Worm (Caenorhabditis elegans) whole organism, mixed stage, embryonic: ENCODE measurements around the gene B0416.4.
A peak's percentile ranks its signal among the peaks of the same experiment; 100 is the strongest.

Experiments used
- M03D4.4 ChIP-seq: sonication (generic microtip); optimal IDR thresholded peaks from 2 replicates; lab custom pipeline; 2017; ENCODE audit warnings: mild to moderate bottlenecking, missing genetic modification characterization, missing compliant biosample characterization
- bed-3 ChIP-seq: fragments of 200-800 bp; sonication (Bioruptor generic); optimal IDR thresholded peaks from 3 replicates; lab custom pipeline; 2018; ENCODE audit warnings: mild to moderate bottlenecking, missing genetic modification characterization, moderate library complexity, missing compliant biosample characterization
- blmp-1 ChIP-seq: fragments of 150-350 bp; optimal IDR thresholded peaks from 2 replicates; lab custom pipeline; 2014; ENCODE audit warnings: missing biosample characterization, missing genetic modification characterization
- ceh-39 ChIP-seq: fragments of 150-350 bp; optimal IDR thresholded peaks from 2 replicates; lab custom pipeline; 2014; ENCODE audit warnings: missing biosample characterization, missing genetic modification characterization
- ceh-43 ChIP-seq: fragments of 200-800 bp; sonication (Bioruptor generic); optimal IDR thresholded peaks from 2 replicates; lab custom pipeline; 2018; ENCODE audit warnings: mild to moderate bottlenecking, missing genetic modification characterization, moderate library complexity, missing compliant biosample characterization
- ceh-83 ChIP-seq: fragments of 200-800 bp; sonication (Bioruptor generic); optimal IDR thresholded peaks from 2 replicates; lab custom pipeline; 2018; ENCODE audit warnings: mild to moderate bottlenecking, missing genetic modification characterization, missing compliant biosample characterization
- ces-1 ChIP-seq: fragments of 150-350 bp; optimal IDR thresholded peaks from 2 replicates; lab custom pipeline; 2014; ENCODE audit warnings: missing biosample characterization, missing genetic modification reagents, missing genetic modification characterization
- drap-1 ChIP-seq: fragments of 200-800 bp; sonication (Bioruptor generic); optimal IDR thresholded peaks from 3 replicates; lab custom pipeline; 2018; ENCODE audit warnings: mild to moderate bottlenecking, missing genetic modification characterization, missing compliant biosample characterization
- elt-1 ChIP-seq: sonication (generic microtip); optimal IDR thresholded peaks from 2 replicates; lab custom pipeline; 2017; ENCODE audit warnings: missing genetic modification characterization, mild to moderate bottlenecking, missing compliant biosample characterization, antibody characterized with exemption, moderate library complexity, borderline replicate concordance; ENCODE audit not compliant: insufficient read depth
- elt-3 ChIP-seq: fragments of 150-350 bp; optimal IDR thresholded peaks from 2 replicates; lab custom pipeline; 2014; ENCODE audit warnings: missing biosample characterization, missing genetic modification characterization
- hlh-1 ChIP-seq: fragments of 150-350 bp; optimal IDR thresholded peaks from 2 replicates; lab custom pipeline; 2014; ENCODE audit warnings: missing biosample characterization, missing genetic modification reagents, missing genetic modification characterization
- lin-13 ChIP-seq: fragments of 150-350 bp; optimal IDR thresholded peaks from 2 replicates; lab custom pipeline; 2014; ENCODE audit warnings: missing biosample characterization, missing genetic modification characterization
- lin-32 ChIP-seq: fragments of 200-800 bp; sonication (Bioruptor generic); optimal IDR thresholded peaks from 2 replicates; lab custom pipeline; 2018; ENCODE audit warnings: mild to moderate bottlenecking, missing genetic modification characterization, missing compliant biosample characterization
- mab-5 ChIP-seq: fragments of 150-350 bp; optimal IDR thresholded peaks from 2 replicates; lab custom pipeline; 2014; ENCODE audit warnings: missing biosample characterization, missing genetic modification characterization
- mep-1 ChIP-seq: fragments of 150-350 bp; optimal IDR thresholded peaks from 2 replicates; lab custom pipeline; 2017; ENCODE audit warnings: missing biosample characterization, missing genetic modification reagents, missing genetic modification characterization, inconsistent platforms
- mls-2 ChIP-seq: sonication (generic microtip); optimal IDR thresholded peaks from 2 replicates; lab custom pipeline; 2016; ENCODE audit warnings: mild to moderate bottlenecking, missing genetic modification characterization, moderate library complexity, missing compliant biosample characterization
- nhr-12 ChIP-seq: fragments of 150-350 bp; optimal IDR thresholded peaks from 2 replicates; lab custom pipeline; 2014; ENCODE audit warnings: missing biosample characterization, missing genetic modification characterization
- nhr-2 ChIP-seq: fragments of 150-350 bp; optimal IDR thresholded peaks from 2 replicates; lab custom pipeline; 2014; ENCODE audit warnings: missing biosample characterization, missing genetic modification characterization
- nhr-237 ChIP-seq: fragments of 150-350 bp; optimal IDR thresholded peaks from 2 replicates; lab custom pipeline; 2014; ENCODE audit warnings: missing biosample characterization, missing genetic modification characterization
- nhr-28 ChIP-seq: fragments of 150-350 bp; optimal IDR thresholded peaks from 2 replicates; lab custom pipeline; 2014; ENCODE audit warnings: missing biosample characterization, missing genetic modification characterization
- nhr-76 ChIP-seq: sonication (generic microtip); optimal IDR thresholded peaks from 2 replicates; lab custom pipeline; 2017; ENCODE audit warnings: missing biosample characterization, missing genetic modification characterization
- pha-4 ChIP-seq: fragments of 150-350 bp; optimal IDR thresholded peaks from 2 replicates; lab custom pipeline; 2018; ENCODE audit warnings: missing biosample characterization, missing genetic modification reagents, missing genetic modification characterization
- sem-2 ChIP-seq: fragments of 200-800 bp; sonication (Bioruptor generic); optimal IDR thresholded peaks from 2 replicates; lab custom pipeline; 2018; ENCODE audit warnings: mild to moderate bottlenecking, missing genetic modification characterization, missing compliant biosample characterization
- sptf-1 ChIP-seq: sonication (generic microtip); optimal IDR thresholded peaks from 2 replicates; lab custom pipeline; 2017; ENCODE audit warnings: mild to moderate bottlenecking, missing genetic modification characterization, moderate library complexity, missing compliant biosample characterization
- unc-120 ChIP-seq: sonication (generic microtip); optimal IDR thresholded peaks from 2 replicates; lab custom pipeline; 2017; ENCODE audit warnings: missing genetic modification characterization, missing compliant biosample characterization; ENCODE audit not compliant: poor library complexity, severe bottlenecking
- unc-39 ChIP-seq: fragments of 150-350 bp; optimal IDR thresholded peaks from 2 replicates; lab custom pipeline; 2014; ENCODE audit warnings: missing biosample characterization, missing genetic modification characterization
- unc-62 ChIP-seq: fragments of 150-350 bp; optimal IDR thresholded peaks from 2 replicates; lab custom pipeline; 2014; ENCODE audit warnings: missing biosample characterization, missing genetic modification reagents, missing genetic modification characterization
- zip-8 ChIP-seq: fragments of 150-350 bp; optimal IDR thresholded peaks from 2 replicates; lab custom pipeline; 2014; ENCODE audit warnings: missing biosample characterization, missing genetic modification characterization
- ztf-11 ChIP-seq: fragments of 150-350 bp; optimal IDR thresholded peaks from 2 replicates; lab custom pipeline; 2014; ENCODE audit warnings: missing biosample characterization, missing genetic modification characterization

B0416.4 gene

DNA sequence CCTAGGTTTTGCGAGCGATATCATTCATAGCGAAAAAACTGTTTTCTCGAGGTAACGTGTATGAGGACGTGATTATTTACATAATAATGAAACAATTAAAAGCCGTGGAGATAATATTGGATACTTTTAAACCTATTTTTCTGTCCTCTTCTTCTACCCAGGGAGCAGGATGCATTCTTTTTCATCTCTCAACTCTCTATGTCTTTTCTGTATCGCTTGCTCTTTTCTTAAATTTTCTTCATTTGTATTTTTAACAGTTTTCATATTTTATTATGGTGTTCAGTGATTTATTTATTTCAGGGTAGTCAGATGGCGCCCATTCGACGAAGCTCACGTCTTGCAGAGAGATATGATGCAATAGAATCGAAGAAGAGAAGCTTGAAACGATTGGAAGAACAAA is at the start of gene B0416.4:
TSS of gene B0416.4 (plus strand) at position 301 of the 400 bp plus-strand sequence.
- TF ChIP-seq elt-1 (tag; lab: Kevin White, UChicago) (no peak), lin-13 (tag; lab: Kevin White, UChicago) (no peak), unc-39 (tag; lab: Kevin White, UChicago) (no peak), ceh-39 (tag; lab: Kevin White, UChicago) (no peak), elt-3 (tag; lab: Kevin White, UChicago) (no peak), M03D4.4 (tag; lab: Kevin White, UChicago) (no peak), nhr-237 (tag; lab: Kevin White, UChicago) (no peak), pha-4 (tag; lab: Kevin White, UChicago) (no peak), ceh-83 (GFP tag; lab: Kevin White, UChicago) (no peak)
- TF ChIP-seq, all 35 proteins: peak for 0

DNA sequence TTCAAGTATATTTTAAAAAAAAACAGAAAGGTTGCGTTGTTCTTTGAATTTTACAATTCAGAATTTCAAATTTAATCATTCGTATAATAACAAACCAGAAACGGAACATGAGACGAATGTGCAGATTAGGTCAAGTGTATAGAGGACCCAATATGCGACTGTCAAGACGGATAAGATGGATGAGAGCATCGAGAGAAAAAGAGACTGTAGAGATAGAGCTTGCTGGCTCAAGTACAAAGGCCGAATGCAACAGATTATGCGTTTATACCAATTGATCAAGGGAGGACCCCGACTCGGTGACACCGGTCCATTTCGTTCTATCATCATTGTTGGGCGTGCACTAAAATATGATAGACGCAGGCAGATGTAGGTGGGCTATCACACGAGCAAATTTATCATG is 48.4 kb upstream of the B0416.4 start:
- TF ChIP-seq nhr-2 (tag; lab: Kevin White, UChicago): peak; percentile 64
- TF ChIP-seq ceh-43: no peak

DNA sequence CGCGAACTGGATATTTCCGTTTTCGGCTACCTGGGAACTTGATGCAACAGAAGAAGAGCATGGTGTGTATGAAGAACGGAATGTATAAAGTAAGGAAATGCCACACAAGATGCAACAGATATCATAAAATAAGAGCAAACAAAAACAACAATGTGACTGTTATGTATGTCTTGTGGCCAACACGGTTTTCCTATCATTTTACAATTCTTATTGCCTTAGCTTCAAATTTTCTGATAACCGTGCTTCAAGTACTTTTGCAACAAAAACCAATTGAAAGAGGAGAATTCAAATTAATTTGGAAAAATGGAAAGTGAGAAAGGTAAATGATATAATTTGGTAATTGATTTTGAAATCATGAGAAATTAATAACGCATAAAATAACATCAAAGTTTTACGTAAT is 47.2 kb upstream of the B0416.4 start:
- no peak for TF ChIP-seq sptf-1 (tag; lab: Kevin White, UChicago)
- no peak for TF ChIP-seq ztf-11 (tag; lab: Kevin White, UChicago)
- no peak for TF ChIP-seq elt-3 (tag; lab: Kevin White, UChicago)
- no peak for TF ChIP-seq drap-1 (GFP tag; lab: Kevin White, UChicago)
- no peak for TF ChIP-seq zip-8 (tag; lab: Kevin White, UChicago)
- no peak for TF ChIP-seq mls-2 (tag; lab: Kevin White, UChicago)
- TF ChIP-seq nhr-28 (tag; lab: Kevin White, UChicago): no peak
- TF ChIP-seq ces-1: no peak
- no peak for TF ChIP-seq sem-2 (GFP tag; lab: Kevin White, UChicago)
- no peak for TF ChIP-seq M03D4.4 (tag; lab: Kevin White, UChicago)
- no peak for TF ChIP-seq ceh-43
- TF ChIP-seq, all 35 proteins: peak for 0

DNA sequence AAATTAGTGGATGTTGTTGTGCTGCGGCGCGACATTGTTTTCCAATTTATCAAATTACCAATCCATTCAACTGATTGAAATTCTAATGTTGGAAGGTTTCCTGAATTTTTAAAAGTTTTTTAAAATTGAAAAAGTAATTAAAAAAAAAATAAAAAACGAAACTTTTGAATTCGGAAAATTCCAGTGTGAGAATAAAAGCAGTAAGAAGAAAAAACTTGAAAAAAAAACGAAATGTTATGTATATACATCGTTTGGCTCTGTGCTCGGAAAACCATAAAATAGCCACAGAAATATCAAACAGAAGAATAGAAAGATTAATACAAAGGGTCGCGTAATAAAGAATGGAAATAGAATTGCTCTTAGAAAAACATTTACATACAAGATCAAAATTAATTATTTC is 46.7 kb upstream of the B0416.4 start, which contains the start of gene vav-1:
TSS of gene vav-1 (minus strand) at position 101 of the 400 bp plus-strand sequence.
- no peak for TF ChIP-seq zip-8 (tag; lab: Kevin White, UChicago)
- no peak for TF ChIP-seq unc-120 (tag; lab: Kevin White, UChicago)
- no peak for TF ChIP-seq lin-32
- TF ChIP-seq blmp-1 (tag; lab: Kevin White, UChicago): no peak
- no peak for TF ChIP-seq mep-1 (tag; lab: Kevin White, UChicago)
- TF ChIP-seq ces-1: no peak
- no peak for TF ChIP-seq mab-5 (tag; lab: Kevin White, UChicago)
- no peak for TF ChIP-seq ceh-83 (GFP tag; lab: Kevin White, UChicago)

DNA sequence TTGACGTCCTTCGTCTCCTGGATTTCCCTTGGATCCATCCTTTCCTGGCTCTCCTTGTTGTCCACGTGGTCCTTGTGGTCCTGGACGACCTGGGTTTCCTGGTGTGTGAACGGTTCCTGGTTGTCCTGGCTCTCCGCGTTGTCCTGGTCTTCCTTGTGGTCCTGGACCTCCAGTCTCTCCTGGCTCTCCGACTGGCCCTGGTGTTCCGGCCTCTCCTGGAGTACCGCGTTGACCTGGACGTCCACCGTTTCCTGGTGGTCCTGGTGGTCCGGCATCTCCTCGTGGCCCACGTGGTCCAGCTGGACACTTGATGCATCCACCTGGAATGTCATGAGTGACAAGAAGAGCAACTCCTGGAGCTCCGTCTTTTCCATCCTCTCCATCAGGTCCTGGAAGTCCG is 44.9 kb upstream of the B0416.4 start:
- TF ChIP-seq hlh-1 (tag; lab: Kevin White, UChicago) (no peak), ceh-83 (GFP tag; lab: Kevin White, UChicago) (no peak), nhr-12 (tag; lab: Kevin White, UChicago) (no peak), ceh-39 (tag; lab: Kevin White, UChicago) (no peak), unc-39 (tag; lab: Kevin White, UChicago) (no peak)

DNA sequence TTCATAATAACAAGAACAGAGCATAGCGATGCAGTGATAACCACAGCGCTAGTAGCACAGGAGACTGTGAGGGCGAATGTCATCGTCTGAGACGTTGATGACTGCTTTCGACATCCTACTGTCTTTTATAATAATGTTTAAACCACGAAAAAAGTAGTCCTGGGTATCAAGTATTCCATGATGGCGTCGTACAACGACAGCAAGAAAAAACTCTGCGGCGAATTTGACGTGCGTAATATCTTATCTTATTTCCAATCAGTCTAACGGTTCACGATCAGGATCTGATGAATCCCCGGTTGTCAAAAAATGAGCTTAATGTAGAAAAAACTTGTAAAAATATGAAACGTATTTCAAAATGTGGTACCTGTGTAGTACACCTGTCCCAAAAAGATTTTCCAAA is 44.2 kb upstream of the B0416.4 start, which contains the start of gene col-175:
TSS of gene col-175 (minus strand) at position 101 of the 400 bp plus-strand sequence.
- no peak for TF ChIP-seq nhr-76 (tag; lab: Kevin White, UChicago)
- no peak for TF ChIP-seq ces-1
- no peak for TF ChIP-seq ceh-83 (GFP tag; lab: Kevin White, UChicago)
- TF ChIP-seq unc-120 (tag; lab: Kevin White, UChicago): no peak
- no peak for TF ChIP-seq unc-62 (GFP tag; lab: Kevin White, UChicago)
- TF ChIP-seq elt-3 (tag; lab: Kevin White, UChicago): no peak
- no peak for TF ChIP-seq mep-1 (tag; lab: Kevin White, UChicago)
- TF ChIP-seq hlh-1 (tag; lab: Kevin White, UChicago): no peak
- TF ChIP-seq bed-3 (GFP tag; lab: Kevin White, UChicago): no peak
